Worm (Caenorhabditis elegans) whole organism, L1 larva: ENCODE data around the gene C49F8.14.
A peak's percentile ranks its signal among the peaks of the same experiment; 100 is the strongest.

Source experiments
- C04F5.9 ChIP-seq: sonication (generic microtip); optimal IDR thresholded peaks from 2 replicates; lab custom pipeline; 2016; ENCODE audit warnings: missing genetic modification characterization, missing compliant biosample characterization
- F16B12.6 ChIP-seq: fragments of 150-350 bp; optimal IDR thresholded peaks from 2 replicates; lab custom pipeline; 2014; ENCODE audit warnings: missing biosample characterization, missing genetic modification characterization
- ceh-82 ChIP-seq, 3 experiments: fragments of 150-350 bp in 1 of 3; sonication (generic microtip) in 2 of 3; optimal IDR thresholded peaks; 2 replicates each; lab custom pipeline; 2014 to 2017; ENCODE audit warnings: missing biosample characterization in 3 of 3, missing genetic modification characterization in 3 of 3
- ces-1 ChIP-seq: fragments of 150-350 bp; optimal IDR thresholded peaks from 2 replicates; lab custom pipeline; 2014; ENCODE audit warnings: missing biosample characterization, missing genetic modification reagents, missing genetic modification characterization
- dpl-1 ChIP-seq, 3 experiments: fragments of 150-350 bp in 2 of 3; sonication (generic microtip) in 1 of 3; optimal IDR thresholded peaks; 2 replicates each; lab custom pipeline; 2014 to 2017; ENCODE audit warnings: missing biosample characterization in 3 of 3, missing genetic modification characterization in 3 of 3, missing genetic modification reagents in 3 of 3
- dsc-1 ChIP-seq: sonication (generic microtip); optimal IDR thresholded peaks from 2 replicates; lab custom pipeline; 2016; ENCODE audit warnings: mild to moderate bottlenecking, missing genetic modification characterization, missing compliant biosample characterization
- efl-1 ChIP-seq, 4 experiments: fragments of 150-350 bp; optimal IDR thresholded peaks in 3 of 4; peaks in 1 of 4; 1 replicate in 1 of 4; 2 replicates in 3 of 4; lab custom pipeline; 2014; ENCODE audit warnings: missing biosample characterization in 2 of 4, missing genetic modification characterization in 2 of 4, missing genetic modification reagents in 2 of 4
- egl-13 ChIP-seq: sonication (generic microtip); optimal IDR thresholded peaks from 2 replicates; lab custom pipeline; 2016; ENCODE audit warnings: missing genotype, missing genetic modification reagents, missing genetic modification characterization, missing compliant biosample characterization
- egl-27 ChIP-seq, 2 experiments: fragments of 150-350 bp in 1 of 2; sonication (generic microtip); optimal IDR thresholded peaks; 3 replicates each; lab custom pipeline; 2017 to 2018; ENCODE audit warnings: missing biosample characterization in 2 of 2, missing genetic modification characterization in 2 of 2, missing genetic modification reagents in 2 of 2
- elt-2 ChIP-seq: sonication (generic microtip); optimal IDR thresholded peaks from 2 replicates; lab custom pipeline; 2016; ENCODE audit warnings: missing genetic modification characterization, mild to moderate bottlenecking, inconsistent platforms, missing compliant biosample characterization, missing genetic modification reagents
- fkh-8 ChIP-seq: sonication (generic microtip); optimal IDR thresholded peaks from 2 replicates; lab custom pipeline; 2016; ENCODE audit warnings: mild to moderate bottlenecking, missing genetic modification characterization, missing compliant biosample characterization
- hpl-2 ChIP-seq: fragments of 150-350 bp; optimal IDR thresholded peaks from 2 replicates; lab custom pipeline; 2014; ENCODE audit warnings: missing biosample characterization, missing genetic modification reagents, missing genetic modification characterization
- irx-1 ChIP-seq: sonication (generic microtip); optimal IDR thresholded peaks from 2 replicates; lab custom pipeline; 2016; ENCODE audit warnings: missing genetic modification characterization, missing compliant biosample characterization
- lin-14 ChIP-seq: fragments of 200-800 bp; sonication (Bioruptor generic); optimal IDR thresholded peaks from 2 replicates; lab custom pipeline; 2018; ENCODE audit warnings: mild to moderate bottlenecking, missing genetic modification characterization, moderate library complexity, missing compliant biosample characterization
- lin-39 ChIP-seq: fragments of 150-350 bp; optimal IDR thresholded peaks from 2 replicates; lab custom pipeline; 2014; ENCODE audit warnings: missing biosample characterization, missing genetic modification reagents, missing genetic modification characterization
- lsy-2 ChIP-seq, 2 experiments: fragments of 150-350 bp; optimal IDR thresholded peaks; 2 replicates each; lab custom pipeline; 2014; ENCODE audit warnings: missing biosample characterization in 2 of 2, missing genetic modification characterization in 2 of 2
- mdl-1 ChIP-seq, 2 experiments: fragments of 150-350 bp; optimal IDR thresholded peaks; 2 replicates each; lab custom pipeline; 2014 to 2017; ENCODE audit warnings: missing biosample characterization in 2 of 2, missing genetic modification characterization in 2 of 2, inconsistent platforms in 1 of 2
- nhr-12 ChIP-seq: sonication (generic microtip); optimal IDR thresholded peaks from 2 replicates; lab custom pipeline; 2017; ENCODE audit warnings: missing biosample characterization, missing genetic modification characterization
- nhr-19 ChIP-seq: fragments of 200-800 bp; sonication (Bioruptor generic); conservative IDR thresholded peaks from 2 replicates; pipeline ENCODE4 v1.3.6; 2022; ENCODE audit warnings: missing genetic modification characterization, missing compliant biosample characterization
- nhr-20 ChIP-seq: sonication (generic microtip); optimal IDR thresholded peaks from 2 replicates; lab custom pipeline; 2016; ENCODE audit warnings: mild to moderate bottlenecking, missing genetic modification characterization, missing compliant biosample characterization
- nhr-47 ChIP-seq: sonication (generic microtip); optimal IDR thresholded peaks from 2 replicates; lab custom pipeline; 2016; ENCODE audit warnings: mild to moderate bottlenecking, missing genetic modification characterization, moderate library complexity, missing compliant biosample characterization
- nhr-71 ChIP-seq: sonication (generic microtip); optimal IDR thresholded peaks from 2 replicates; lab custom pipeline; 2016; ENCODE audit warnings: mild to moderate bottlenecking, missing genetic modification characterization, moderate library complexity, missing compliant biosample characterization
- nhr-77 ChIP-seq: fragments of 150-350 bp; optimal IDR thresholded peaks from 2 replicates; lab custom pipeline; 2014; ENCODE audit warnings: missing biosample characterization, missing genetic modification characterization
- nhr-85 ChIP-seq: sonication (generic microtip); peaks from one replicate; lab custom pipeline; 2016; ENCODE audit warnings: missing genetic modification characterization, inconsistent platforms, missing compliant biosample characterization
- pag-3 ChIP-seq: sonication (generic microtip); optimal IDR thresholded peaks from 2 replicates; lab custom pipeline; 2017; ENCODE audit warnings: missing genetic modification characterization, mild to moderate bottlenecking, missing compliant biosample characterization, antibody characterized with exemption, borderline replicate concordance; ENCODE audit not compliant: insufficient read depth
- pax-3 ChIP-seq: fragments of 200-800 bp; sonication (Bioruptor generic); optimal IDR thresholded peaks from 2 replicates; lab custom pipeline; 2018; ENCODE audit warnings: mild to moderate bottlenecking, missing genetic modification characterization, moderate library complexity, missing compliant biosample characterization
- rnt-1 ChIP-seq: sonication (generic microtip); optimal IDR thresholded peaks from 2 replicates; lab custom pipeline; 2016; ENCODE audit warnings: mild to moderate bottlenecking, missing genetic modification characterization, moderate library complexity, missing compliant biosample characterization
- snu-23 ChIP-seq: sonication (generic microtip); optimal IDR thresholded peaks from 2 replicates; lab custom pipeline; 2016; ENCODE audit warnings: missing genetic modification characterization, missing compliant biosample characterization
- swsn-7 ChIP-seq: sonication (generic microtip); optimal IDR thresholded peaks from 2 replicates; lab custom pipeline; 2016; ENCODE audit warnings: missing genetic modification characterization, missing compliant biosample characterization
- unc-130 ChIP-seq: fragments of 150-350 bp; optimal IDR thresholded peaks from 2 replicates; lab custom pipeline; 2017; ENCODE audit warnings: missing biosample characterization, missing genetic modification characterization, inconsistent platforms
- unc-30 ChIP-seq: sonication (generic microtip); optimal IDR thresholded peaks from 2 replicates; lab custom pipeline; 2017; ENCODE audit warnings: missing biosample characterization, missing genetic modification characterization
- unc-86 ChIP-seq: sonication (generic microtip); optimal IDR thresholded peaks from 2 replicates; lab custom pipeline; 2016; ENCODE audit warnings: missing genetic modification characterization, missing compliant biosample characterization
- unc-98 ChIP-seq: fragments of 200-800 bp; sonication (Bioruptor generic); IDR thresholded peaks from 2 replicates; pipeline ENCODE4 v1.3.6; 2022; ENCODE audit warnings: missing genetic modification characterization, missing compliant biosample characterization
- vab-15 ChIP-seq: sonication (generic microtip); optimal IDR thresholded peaks from 2 replicates; lab custom pipeline; 2017; ENCODE audit warnings: missing genotype, mild to moderate bottlenecking, missing genetic modification characterization, missing compliant biosample characterization
- xbp-1 ChIP-seq: sonication (generic microtip); optimal IDR thresholded peaks from 2 replicates; lab custom pipeline; 2016; ENCODE audit warnings: missing genetic modification characterization, missing compliant biosample characterization

C49F8.14 gene

DNA sequence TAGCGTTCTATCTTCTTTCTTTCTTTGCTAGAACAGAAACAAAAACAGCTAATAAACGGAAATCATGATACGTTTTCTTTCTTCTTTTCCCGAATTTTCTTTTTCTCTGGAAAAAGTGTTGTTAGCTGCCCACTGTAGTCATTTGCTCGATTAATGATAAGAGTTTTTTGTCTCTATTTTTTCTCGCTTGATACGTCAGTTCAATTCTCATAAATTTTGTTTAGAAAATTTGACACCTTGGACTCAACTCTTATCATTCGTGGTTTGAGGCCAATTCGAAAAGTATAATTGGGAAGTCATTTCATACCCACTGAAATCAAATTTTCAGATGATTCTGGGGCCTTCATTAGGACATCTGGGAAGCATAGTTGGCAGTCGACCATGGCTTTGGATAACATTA lies 34.9 kb downstream of the C49F8.14 start:
- TF ChIP-seq nhr-77 (tag; lab: Kevin White, UChicago) (no peak), ceh-82 (tag; optimal IDR thresholded peaks at IDR 0.05; lab: Kevin White, UChicago) (no peak), swsn-7 (tag; lab: Kevin White, UChicago) (no peak), nhr-71 (no peak), dsc-1 (tag; lab: Kevin White, UChicago) (no peak), dpl-1 (GFP tag; optimal IDR thresholded peaks at IDR 0.05; lab: Kevin White, UChicago) (no peak), unc-98 (GFP tag; lab: Robert Waterston, UW) (no peak), pax-3 (no peak), hpl-2 (GFP tag; lab: Kevin White, UChicago) (no peak), efl-1 (optimal IDR thresholded peaks at IDR 0.05; lab: Kevin White, UChicago) (no peak), efl-1 (GFP tag; optimal IDR thresholded peaks at IDR 0.05 in 1 of 2; lab: Kevin White, UChicago) (peak in 1 of 2 experiments; percentile 71), vab-15 (tag; lab: Kevin White, UChicago) (no peak), elt-2 (tag; lab: Kevin White, UChicago) (peak; percentile 42)

DNA sequence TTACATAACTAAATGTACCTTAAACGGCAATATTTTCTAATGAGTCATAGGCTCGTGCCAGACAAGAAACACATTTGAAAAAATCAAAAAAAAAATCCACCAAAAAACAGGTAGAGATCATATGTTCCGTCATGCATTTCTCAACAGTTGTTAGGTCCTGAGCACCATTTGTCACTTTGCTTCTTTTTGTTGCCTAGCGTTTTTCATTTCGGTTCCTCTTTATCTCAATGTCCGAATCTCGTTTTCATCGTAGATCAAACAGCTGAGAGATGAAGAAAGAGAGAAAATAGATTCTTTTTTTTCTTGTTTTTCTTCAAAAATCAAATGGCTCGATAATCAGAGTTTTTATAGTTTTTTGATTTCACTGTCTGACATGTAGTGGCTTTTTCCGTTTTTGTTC lies 35.8 kb downstream of the C49F8.14 start:
- TF ChIP-seq lin-14 (peak; percentile 81), fkh-8 (tag; lab: Kevin White, UChicago) (no peak), rnt-1 (tag; lab: Kevin White, UChicago) (peak; percentile 81), irx-1 (tag; lab: Kevin White, UChicago) (no peak), nhr-47 (no peak), lin-39 (tag; lab: Kevin White, UChicago) (peak; percentile 25), efl-1 (optimal IDR thresholded peaks at IDR 0.05; lab: Kevin White, UChicago) (no peak), efl-1 (GFP tag; optimal IDR thresholded peaks at IDR 0.05 in 1 of 2; lab: Kevin White, UChicago) (no peak), nhr-19 (GFP tag; lab: Robert Waterston, UW) (peak; percentile 68), snu-23 (GFP tag; lab: Kevin White, UChicago) (peak; percentile 59), mdl-1 (tag; optimal IDR thresholded peaks at IDR 0.05; lab: Kevin White, UChicago) (peak in 1 of 2 experiments; percentile 25), nhr-71 (peak; percentile 86), xbp-1 (tag; lab: Kevin White, UChicago) (no peak), nhr-20 (tag; lab: Kevin White, UChicago) (peak; percentile 49), unc-86 (tag; lab: Kevin White, UChicago) (no peak), pag-3 (tag; lab: Kevin White, UChicago) (peak; percentile 64), F16B12.6 (tag; lab: Kevin White, UChicago) (no peak), unc-130 (tag; lab: Kevin White, UChicago) (peak; percentile 19), nhr-85 (tag; lab: Kevin White, UChicago) (peak; percentile 51), lsy-2 (tag; optimal IDR thresholded peaks at IDR 0.05; lab: Kevin White, UChicago) (peak; percentile 10 to 59), ces-1 (GFP tag; lab: Kevin White, UChicago) (no peak)

DNA sequence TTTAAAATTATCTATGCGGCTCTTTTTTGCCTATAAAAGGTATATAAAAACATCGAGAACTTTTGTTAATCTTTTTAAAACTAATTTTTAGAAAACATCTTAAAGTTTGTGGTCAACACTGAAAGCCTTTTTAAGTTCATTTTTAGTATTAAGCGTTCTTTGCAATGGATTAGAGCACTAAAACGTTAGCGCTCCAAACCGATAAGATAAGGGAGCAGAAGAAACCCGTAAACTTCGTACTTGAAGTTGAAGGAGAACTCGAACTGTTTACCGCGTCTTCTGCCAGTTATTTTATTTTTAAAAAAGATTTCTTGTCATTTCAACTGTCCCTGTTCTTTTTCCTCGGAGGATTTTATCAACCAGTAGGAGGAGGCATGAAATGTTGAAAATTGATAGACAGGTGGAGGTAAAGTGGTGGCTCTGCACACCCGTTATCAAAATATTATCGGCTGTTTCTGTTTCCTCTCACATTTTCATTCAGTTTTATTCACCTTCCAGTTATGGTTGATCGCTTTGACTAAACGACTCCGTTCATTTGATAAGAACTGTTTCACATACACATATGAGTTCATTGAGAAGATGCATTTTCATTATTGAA lies 37.6 kb downstream of the C49F8.14 start:
- TF ChIP-seq nhr-47 = no peak
- no peak for TF ChIP-seq snu-23 (GFP tag; lab: Kevin White, UChicago)
- no peak for TF ChIP-seq unc-30 (tag; lab: Kevin White, UChicago)
- TF ChIP-seq efl-1 (optimal IDR thresholded peaks at IDR 0.05; lab: Kevin White, UChicago) = no peak
- peak in 1 of 2 experiments; percentile 21 for TF ChIP-seq efl-1 (GFP tag; optimal IDR thresholded peaks at IDR 0.05 in 1 of 2; lab: Kevin White, UChicago)
- TF ChIP-seq egl-27 (tag; optimal IDR thresholded peaks at IDR 0.05; lab: Kevin White, UChicago) = no peak
- TF ChIP-seq elt-2 (tag; lab: Kevin White, UChicago) = peak; percentile 66
- no peak for TF ChIP-seq ceh-82 (tag; optimal IDR thresholded peaks at IDR 0.05; lab: Kevin White, UChicago)
- TF ChIP-seq nhr-71 = peak; percentile 5
- no peak for TF ChIP-seq lin-39 (tag; lab: Kevin White, UChicago)

DNA sequence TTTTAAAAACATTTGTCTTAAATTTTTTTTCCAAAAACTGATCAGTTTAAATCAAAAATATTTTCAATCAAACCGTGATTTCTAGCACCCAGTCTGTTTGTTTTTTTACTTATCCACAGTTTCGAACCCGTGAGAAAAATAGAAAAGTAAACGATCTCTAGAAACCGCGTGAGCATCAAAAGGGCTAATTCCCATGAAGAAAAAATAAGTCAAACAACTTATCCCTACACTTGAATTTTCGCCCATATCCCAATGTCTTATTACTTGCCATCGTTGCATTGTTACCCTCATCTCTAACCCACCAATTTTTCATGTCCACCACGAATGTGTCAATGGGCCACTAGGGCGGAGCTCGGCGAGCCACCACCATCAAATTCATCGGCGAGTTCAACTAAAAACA lies 39.0 kb downstream of the C49F8.14 start, which contains the start of gene ptr-24:
Gene ptr-24, plus strand, starts transcription at position 301 of the 400 bp plus-strand sequence.
- TF ChIP-seq ceh-82 (tag; optimal IDR thresholded peaks at IDR 0.05; lab: Kevin White, UChicago) (no peak), nhr-12 (tag; lab: Kevin White, UChicago) (no peak), C04F5.9 (tag; lab: Kevin White, UChicago) (no peak), egl-13 (tag; lab: Kevin White, UChicago) (no peak)
